Fruit fly (Drosophila melanogaster): Measurements from ENCODE around the gene CG33267.

- TF ChIP-seq usp (GFP tag; optimal IDR thresholded peaks at IDR 0.05) (no peak), psq (optimal IDR thresholded peaks at IDR 0.05) (no peak), EcR (GFP tag; optimal IDR thresholded peaks at IDR 0.05) (no peak)
Measured at dm6 chr3L:11531300-11531699, 33.0 kb upstream of the CG33267 start.

Data from whole organism.